Worm (Caenorhabditis elegans): ENCODE results near the gene F52H2.1.

- TF ChIP-seq lin-39 (tag; optimal IDR thresholded peaks at IDR 0.05) (no peak), aly-2 (tag; optimal IDR thresholded peaks at IDR 0.05) (no peak)
These were observed 34.2 kb upstream of the F52H2.1 start for ce11 chrX:2538713-2539112.
